Fruit fly (Drosophila melanogaster) whole organism, embryonic: ENCODE data around the gene Drgx.

Source experiments
- Aef1 ChIP-seq: fragments of 200-800 bp; sonication (Bioruptor generic); IDR thresholded peaks from 3 replicates; pipeline ENCODE4 v1.3.6; 2022; ENCODE audit warnings: missing biosample characterization, missing genetic modification characterization
- Bdp1 ChIP-seq: fragments of 200-800 bp; sonication (Bioruptor generic); optimal IDR thresholded peaks from 3 replicates; lab custom pipeline; 2016; ENCODE audit warnings: missing biosample characterization, missing genetic modification characterization
- CG10321 ChIP-seq: fragments of 200-800 bp; sonication (Bioruptor generic); IDR thresholded peaks from 2 replicates; pipeline ENCODE4 v1.3.6; 2022; ENCODE audit warnings: missing biosample characterization, missing genetic modification characterization
- CG10462 ChIP-seq: fragments of 200-800 bp; sonication (Bioruptor generic); optimal IDR thresholded peaks from 2 replicates; lab custom pipeline; 2016; ENCODE audit warnings: missing biosample characterization, missing genetic modification characterization
- CG12391 ChIP-seq: fragments of 200-800 bp; sonication (Bioruptor generic); optimal IDR thresholded peaks from 3 replicates; lab custom pipeline; 2018; ENCODE audit warnings: missing biosample characterization, mild to moderate bottlenecking, missing genetic modification characterization, moderate library complexity
- CG13123 ChIP-seq: fragments of 200-800 bp; sonication (Bioruptor generic); optimal IDR thresholded peaks from 2 replicates; lab custom pipeline; 2016; ENCODE audit warnings: missing biosample characterization, missing genetic modification characterization
- CG14667 ChIP-seq: fragments of 200-800 bp; sonication (Bioruptor generic); IDR thresholded peaks from 2 replicates; pipeline ENCODE4 v1.3.6; 2022; ENCODE audit warnings: missing biosample characterization, missing genetic modification characterization
- CG16815 ChIP-seq: fragments of 200-800 bp; sonication (Bioruptor generic); optimal IDR thresholded peaks from 3 replicates; lab custom pipeline; 2017; ENCODE audit warnings: missing biosample characterization, mild to moderate bottlenecking, missing genetic modification characterization
- CG2129 ChIP-seq: fragments of 200-800 bp; sonication (Bioruptor generic); IDR thresholded peaks from 2 replicates; pipeline ENCODE4 v1.3.6; 2022; ENCODE audit warnings: missing biosample characterization, missing genetic modification characterization; ENCODE audit not compliant: partially characterized antibody
- CG2678 ChIP-seq: fragments of 200-800 bp; sonication (Bioruptor generic); optimal IDR thresholded peaks from 3 replicates; lab custom pipeline; 2019; ENCODE audit warnings: missing biosample characterization, mild to moderate bottlenecking, missing genetic modification characterization, moderate library complexity
- CG2889 ChIP-seq: fragments of 200-800 bp; sonication (Bioruptor generic); IDR thresholded peaks from 3 replicates; pipeline ENCODE4 v1.3.6; 2022; ENCODE audit warnings: missing biosample characterization, missing genetic modification characterization
- CG31441 ChIP-seq: fragments of 200-800 bp; sonication (Bioruptor generic); IDR thresholded peaks from 2 replicates; pipeline ENCODE4 v1.3.6; 2022; ENCODE audit warnings: missing biosample characterization, missing genetic modification characterization
- CG32767 ChIP-seq: fragments of 200-800 bp; sonication (Bioruptor generic); IDR thresholded peaks from 2 replicates; pipeline ENCODE4 v1.3.6; 2022; ENCODE audit warnings: missing biosample characterization, missing genetic modification characterization
- CG34422 ChIP-seq: fragments of 200-800 bp; sonication (Bioruptor generic); IDR thresholded peaks from 3 replicates; pipeline ENCODE4 v1.3.6; 2022; ENCODE audit warnings: missing biosample characterization, missing genetic modification characterization
- CG42726 ChIP-seq: fragments of 200-800 bp; sonication (Bioruptor generic); IDR thresholded peaks from 2 replicates; pipeline ENCODE4 v1.3.6; 2022; ENCODE audit warnings: missing biosample characterization, missing genetic modification characterization; ENCODE audit not compliant: partially characterized antibody
- CG8388 ChIP-seq: fragments of 200-800 bp; sonication (Bioruptor generic); optimal IDR thresholded peaks from 2 replicates; lab custom pipeline; 2019; ENCODE audit warnings: missing biosample characterization, mild to moderate bottlenecking, missing genetic modification characterization, moderate library complexity
- CG8478 ChIP-seq: fragments of >200 bp; optimal IDR thresholded peaks from 2 replicates; lab custom pipeline; 2018
- CG8765 ChIP-seq: fragments of 200-800 bp; sonication (Bioruptor generic); IDR thresholded peaks from 2 replicates; pipeline ENCODE4 v1.3.6; 2022; ENCODE audit warnings: missing biosample characterization, missing genetic modification characterization
- D19B ChIP-seq: fragments of 200-800 bp; sonication (Bioruptor generic); optimal IDR thresholded peaks from 2 replicates; lab custom pipeline; 2017; ENCODE audit warnings: missing biosample characterization, mild to moderate bottlenecking, missing genetic modification characterization
- Dad ChIP-seq: fragments of 200-800 bp; sonication (Bioruptor generic); optimal IDR thresholded peaks from 3 replicates; lab custom pipeline; 2016; ENCODE audit warnings: missing biosample characterization, missing genetic modification characterization
- Dfd ChIP-seq, 2 experiments: fragments of >200 bp; optimal IDR thresholded peaks; 2 replicates each; lab custom pipeline; 2017; ENCODE audit warnings: missing biosample characterization in 2 of 2, missing genetic modification characterization in 2 of 2
- E2f1 ChIP-seq: fragments of 200-800 bp; sonication (Bioruptor generic); IDR thresholded peaks from 2 replicates; pipeline ENCODE4 v1.3.6; 2022; ENCODE audit warnings: missing biosample characterization, missing genetic modification characterization
- H2.0 ChIP-seq: fragments of 200-800 bp; sonication (Bioruptor generic); IDR thresholded peaks from 2 replicates; pipeline ENCODE4 v1.3.6; 2022; ENCODE audit warnings: missing biosample characterization, missing genetic modification characterization
- HLH4C ChIP-seq: fragments of 200-800 bp; sonication (Bioruptor generic); IDR thresholded peaks from 3 replicates; pipeline ENCODE4 v1.3.6; 2022; ENCODE audit warnings: missing biosample characterization, missing genetic modification characterization; ENCODE audit not compliant: partially characterized antibody
- Kr ChIP-seq: fragments of 200-800 bp; sonication (Bioruptor generic); optimal IDR thresholded peaks from 2 replicates; lab custom pipeline; 2017; ENCODE audit warnings: missing biosample characterization, mild to moderate bottlenecking, missing genetic modification characterization
- Neu2 ChIP-seq: fragments of 200-800 bp; sonication (Bioruptor generic); optimal IDR thresholded peaks from 3 replicates; lab custom pipeline; 2016; ENCODE audit warnings: missing biosample characterization, missing genetic modification characterization, borderline replicate concordance
- Rfx ChIP-seq: fragments of 200-800 bp; sonication (Bioruptor generic); IDR thresholded peaks from 2 replicates; pipeline ENCODE4 v1.3.6; 2022; ENCODE audit warnings: missing biosample characterization, missing genetic modification characterization
- Six4 ChIP-seq: fragments of 200-800 bp; sonication (Bioruptor generic); optimal IDR thresholded peaks from 2 replicates; lab custom pipeline; 2016; ENCODE audit warnings: missing biosample characterization, missing genetic modification characterization
- aop ChIP-seq: fragments of 200-800 bp; sonication (Bioruptor generic); IDR thresholded peaks from 2 replicates; pipeline ENCODE4 v1.3.6; 2022; ENCODE audit warnings: missing biosample characterization, missing genetic modification characterization
- ash1 ChIP-seq: fragments of 200-800 bp; sonication (Bioruptor generic); optimal IDR thresholded peaks from 2 replicates; lab custom pipeline; 2018; ENCODE audit warnings: missing biosample characterization, mild to moderate bottlenecking, missing genetic modification characterization
- bab2 ChIP-seq: fragments of 200-800 bp; sonication (Bioruptor generic); optimal IDR thresholded peaks from 2 replicates; lab custom pipeline; 2016; ENCODE audit warnings: missing biosample characterization, missing genetic modification characterization
- btn ChIP-seq: fragments of 200-800 bp; sonication (Bioruptor generic); optimal IDR thresholded peaks from 2 replicates; lab custom pipeline; 2016; ENCODE audit warnings: missing biosample characterization, missing genetic modification characterization
- chif ChIP-seq, 2 experiments: fragments of 200-800 bp; sonication (Bioruptor generic); optimal IDR thresholded peaks; 3 replicates each; lab custom pipeline; 2016; ENCODE audit warnings: missing biosample characterization in 2 of 2, missing genetic modification characterization in 2 of 2
- chn ChIP-seq: fragments of 200-800 bp; sonication (Bioruptor generic); optimal IDR thresholded peaks from 2 replicates; lab custom pipeline; 2016; ENCODE audit warnings: missing biosample characterization, missing genetic modification characterization
- fd3F ChIP-seq: fragments of 200-800 bp; sonication (Bioruptor generic); optimal IDR thresholded peaks from 2 replicates; lab custom pipeline; 2018; ENCODE audit warnings: missing biosample characterization, mild to moderate bottlenecking, missing genetic modification characterization, moderate library complexity
- fd96Cb ChIP-seq: fragments of 200-800 bp; sonication (Bioruptor generic); optimal IDR thresholded peaks from 2 replicates; lab custom pipeline; 2018; ENCODE audit warnings: missing biosample characterization, mild to moderate bottlenecking, missing genetic modification characterization, moderate library complexity
- kni ChIP-seq: fragments of 200-800 bp; sonication (Bioruptor generic); optimal IDR thresholded peaks from 3 replicates; lab custom pipeline; 2017; ENCODE audit warnings: mild to moderate bottlenecking, missing biosample characterization, missing genetic modification reagents, missing genetic modification characterization
- onecut ChIP-seq: fragments of 200-800 bp; sonication (Bioruptor generic); IDR thresholded peaks from 2 replicates; pipeline ENCODE4 v1.3.6; 2022; ENCODE audit warnings: missing biosample characterization, missing genetic modification characterization
- peb ChIP-seq: fragments of 200-800 bp; sonication (Bioruptor generic); IDR thresholded peaks from 2 replicates; pipeline ENCODE4 v1.3.6; 2022; ENCODE audit warnings: missing biosample characterization, missing genetic modification characterization
- ranshi ChIP-seq: fragments of 200-800 bp; sonication (Bioruptor generic); IDR thresholded peaks from 2 replicates; pipeline ENCODE4 v1.3.6; 2022; ENCODE audit warnings: missing biosample characterization, missing genetic modification characterization
- repo ChIP-seq: fragments of 200-800 bp; sonication (Bioruptor generic); optimal IDR thresholded peaks from 2 replicates; lab custom pipeline; 2016; ENCODE audit warnings: missing biosample characterization, missing genetic modification characterization
- sc ChIP-seq, 3 experiments: fragments of >200 bp in 2 of 3; fragments of 200-800 bp in 1 of 3; sonication (Bioruptor generic) in 1 of 3; optimal IDR thresholded peaks; 2 replicates in 2 of 3; 3 replicates in 1 of 3; lab custom pipeline; 2017; ENCODE audit warnings: mild to moderate bottlenecking in 1 of 3, missing biosample characterization in 1 of 3, missing genetic modification characterization in 1 of 3, missing genetic modification reagents in 1 of 3
- shn ChIP-seq: fragments of 200-800 bp; sonication (Bioruptor generic); optimal IDR thresholded peaks from 3 replicates; lab custom pipeline; 2016; ENCODE audit warnings: missing biosample characterization, missing genetic modification characterization
- sisA ChIP-seq: fragments of 200-800 bp; sonication (Bioruptor generic); IDR thresholded peaks from 2 replicates; pipeline ENCODE4 v1.3.6; 2022; ENCODE audit warnings: missing biosample characterization, missing genetic modification characterization
- toy ChIP-seq: fragments of 200-800 bp; sonication (Bioruptor generic); IDR thresholded peaks from 2 replicates; pipeline ENCODE4 v1.3.6; 2022; ENCODE audit warnings: missing biosample characterization, missing genetic modification characterization
- trem ChIP-seq: fragments of 200-800 bp; optimal IDR thresholded peaks from 3 replicates; lab custom pipeline; 2019; ENCODE audit warnings: missing biosample characterization, mild to moderate bottlenecking, missing genetic modification characterization, moderate library complexity
- usp ChIP-seq: fragments of >200 bp; optimal IDR thresholded peaks from 2 replicates; lab custom pipeline; 2017; ENCODE audit warnings: missing biosample characterization, missing genetic modification characterization
- vnd ChIP-seq: fragments of 200-800 bp; sonication (Bioruptor generic); IDR thresholded peaks from 3 replicates; pipeline ENCODE4 v1.3.6; 2022; ENCODE audit warnings: missing biosample characterization, missing genetic modification characterization; ENCODE audit not compliant: partially characterized antibody
- wdn ChIP-seq: fragments of 200-800 bp; sonication (Bioruptor generic); IDR thresholded peaks from 2 replicates; pipeline ENCODE4 v1.3.6; 2022; ENCODE audit warnings: missing biosample characterization, missing genetic modification characterization
- wor ChIP-seq: fragments of 200-800 bp; sonication (Bioruptor generic); IDR thresholded peaks from 2 replicates; pipeline ENCODE4 v1.3.6; 2022; ENCODE audit warnings: missing biosample characterization, missing genetic modification characterization

Gene Drgx

dm6 chr2L:3657349-3658142, 5.0 kb upstream of the Drgx start (continued):
- TF ChIP-seq chif (GFP tag; optimal IDR thresholded peaks at IDR 0.05; lab: Kevin White, UChicago) = peak in 1 of 2 experiments; percentile 64
- peak; percentile 70 for TF ChIP-seq Rfx
- TF ChIP-seq fd96Cb (tag; lab: Kevin White, UChicago) = no peak
- no peak for TF ChIP-seq Bdp1 (GFP tag; lab: Kevin White, UChicago)
- no peak for TF ChIP-seq peb
- no peak for TF ChIP-seq toy
- no peak for TF ChIP-seq aop (GFP tag; lab: Robert Waterston, UW)
- peak; percentile 90 for TF ChIP-seq CG42726 (GFP tag; lab: Robert Waterston, UW)
- TF ChIP-seq CG10321 (GFP tag; lab: Robert Waterston, UW) = peak; percentile 69
- TF ChIP-seq fd3F = no peak
- TF ChIP-seq CG16815 (GFP tag; lab: Kevin White, UChicago) = no peak
- TF ChIP-seq Neu2 = no peak
- no peak for TF ChIP-seq CG8765
- peak; percentile 66 for TF ChIP-seq bab2
- no peak for TF ChIP-seq H2.0 (GFP tag; lab: Robert Waterston, UW)
- peak; percentile 14 for TF ChIP-seq kni
- TF ChIP-seq CG8478 (lab: Kevin White, UChicago) = no peak
- TF ChIP-seq CG2678 (tag; lab: Kevin White, UChicago) = no peak
- TF ChIP-seq CG12391 (tag; lab: Kevin White, UChicago) = peak; percentile 40
- no peak for TF ChIP-seq HLH4C
- peak; percentile 35 for TF ChIP-seq Dad
- TF ChIP-seq E2f1 (GFP tag; lab: Robert Waterston, UW) = 0 out of 2 replicates have a peak, but pooled peaks have one; percentile 19
- TF ChIP-seq CG32767 (GFP tag; lab: Robert Waterston, UW) = peak; percentile 80
- TF ChIP-seq wdn (GFP tag; lab: Robert Waterston, UW) = no peak
- peak; percentile 15; the same call in 1 of the 2 replicates for TF ChIP-seq onecut (GFP tag; lab: Robert Waterston, UW)
- TF ChIP-seq CG2129 (GFP tag; lab: Robert Waterston, UW) = no peak
- TF ChIP-seq usp (GFP tag; lab: Kevin White, UChicago) = no peak
- peak; percentile 8; the same call in 1 of the 2 replicates for TF ChIP-seq CG31441 (GFP tag; lab: Robert Waterston, UW)
- peak; percentile 39; the same call in 1 of the 2 replicates for TF ChIP-seq ranshi (GFP tag; lab: Robert Waterston, UW)
- TF ChIP-seq CG2889 (GFP tag; lab: Robert Waterston, UW) = no peak
- no peak for TF ChIP-seq sc (optimal IDR thresholded peaks at IDR 0.05; lab: Kevin White, UChicago)
- no peak for TF ChIP-seq sc (GFP tag; optimal IDR thresholded peaks at IDR 0.05; lab: Kevin White, UChicago)
- no peak for TF ChIP-seq Kr (GFP tag; lab: Kevin White, UChicago)
- TF ChIP-seq repo (GFP tag; lab: Kevin White, UChicago) = peak; percentile 15
- peak; percentile 6 for TF ChIP-seq Six4 (GFP tag; lab: Kevin White, UChicago)
- TF ChIP-seq chn = no peak
- no peak for TF ChIP-seq CG10462
- no peak for TF ChIP-seq ash1
- no peak for TF ChIP-seq wor (GFP tag; lab: Robert Waterston, UW)
- TF ChIP-seq vnd (GFP tag; lab: Robert Waterston, UW) = no peak
- peak; percentile 57 for TF ChIP-seq sisA (GFP tag; lab: Robert Waterston, UW)
- TF ChIP-seq Aef1 (GFP tag; lab: Robert Waterston, UW) = peak; percentile 41; the same call in 1 of the 3 replicates
- TF ChIP-seq trem (tag; lab: Kevin White, UChicago) = peak; percentile 47
- no peak for TF ChIP-seq btn
- TF ChIP-seq CG13123 (GFP tag; lab: Kevin White, UChicago) = no peak
- TF ChIP-seq CG8388 (GFP tag; lab: Kevin White, UChicago) = peak; percentile 2
- no peak for TF ChIP-seq shn
- TF ChIP-seq Dfd (GFP tag; optimal IDR thresholded peaks at IDR 0.05; lab: Kevin White, UChicago) = no peak
- peak; percentile 73 for TF ChIP-seq CG34422 (GFP tag; lab: Robert Waterston, UW)
- TF ChIP-seq CG14667 (GFP tag; lab: Robert Waterston, UW) = no peak
- no peak for TF ChIP-seq D19B
